Worm (Caenorhabditis elegans) whole organism, young adult: ENCODE measurements around the gene R13A5.11.

Source experiments
- B0019.2 ChIP-seq: fragments of 200-800 bp; sonication (Bioruptor generic); conservative IDR thresholded peaks from 2 replicates; pipeline ENCODE4 v1.3.6; 2022; ENCODE audit warnings: missing genetic modification reagents, missing genetic modification characterization, missing compliant biosample characterization
- B0336.3 ChIP-seq: fragments of 200-800 bp; sonication (Bioruptor generic); IDR thresholded peaks from 2 replicates; pipeline ENCODE4 v1.3.6; 2022; ENCODE audit warnings: missing genetic modification characterization, missing compliant biosample characterization
- F23B12.7 ChIP-seq: sonication (generic microtip); optimal IDR thresholded peaks from 2 replicates; lab custom pipeline; 2017; ENCODE audit warnings: missing genetic modification characterization, mild to moderate bottlenecking, missing compliant biosample characterization, antibody characterized with exemption, moderate library complexity; ENCODE audit not compliant: insufficient read depth
- F39B2.1 ChIP-seq: fragments of 200-800 bp; sonication (Bioruptor generic); IDR thresholded peaks from 2 replicates; pipeline ENCODE4 v1.3.6; 2022; ENCODE audit warnings: missing genetic modification reagents, missing genetic modification characterization, missing compliant biosample characterization
- F57A8.1 ChIP-seq: fragments of 200-800 bp; sonication (Bioruptor generic); optimal IDR thresholded peaks from 2 replicates; lab custom pipeline; 2018; ENCODE audit warnings: mild to moderate bottlenecking, missing genetic modification characterization, moderate library complexity, missing compliant biosample characterization
- K12H6.12 ChIP-seq: fragments of 200-800 bp; sonication (Bioruptor generic); optimal IDR thresholded peaks from 2 replicates; lab custom pipeline; 2018; ENCODE audit warnings: mild to moderate bottlenecking, missing genetic modification characterization, missing compliant biosample characterization
- Y53F4B.3 ChIP-seq: fragments of 200-800 bp; sonication (Bioruptor generic); IDR thresholded peaks from 2 replicates; pipeline ENCODE4 v1.3.6; 2022; ENCODE audit warnings: missing genetic modification reagents, missing genetic modification characterization, missing compliant biosample characterization
- Y67H2A.10 ChIP-seq: fragments of 200-800 bp; sonication (Bioruptor generic); conservative IDR thresholded peaks from 2 replicates; pipeline ENCODE4 v1.3.6; 2022; ENCODE audit warnings: missing genetic modification reagents, missing genetic modification characterization, missing compliant biosample characterization
- Y79H2A.3 ChIP-seq: fragments of 200-800 bp; sonication (Bioruptor generic); conservative IDR thresholded peaks from 2 replicates; pipeline ENCODE4 v1.3.6; 2022; ENCODE audit warnings: missing genetic modification reagents, missing genetic modification characterization, missing compliant biosample characterization
- Y95B8A.8 ChIP-seq: fragments of 200-800 bp; sonication (Bioruptor generic); IDR thresholded peaks from 2 replicates; pipeline ENCODE4 v1.3.6; 2022; ENCODE audit warnings: missing genetic modification reagents, missing genetic modification characterization, missing compliant biosample characterization
- ZK185.1 ChIP-seq: sonication (generic microtip); optimal IDR thresholded peaks from 2 replicates; lab custom pipeline; 2016; ENCODE audit warnings: mild to moderate bottlenecking, missing genetic modification characterization, missing compliant biosample characterization; ENCODE audit not compliant: poor library complexity, severe bottlenecking
- bed-2 ChIP-seq: fragments of 200-800 bp; sonication (Bioruptor generic); IDR thresholded peaks from 2 replicates; pipeline ENCODE4 v1.3.6; 2022; ENCODE audit warnings: missing genetic modification reagents, missing genetic modification characterization, missing compliant biosample characterization
- cebp-2 ChIP-seq: fragments of 200-800 bp; sonication (Bioruptor generic); IDR thresholded peaks from 2 replicates; pipeline ENCODE4 v1.3.6; 2022; ENCODE audit warnings: missing genetic modification characterization, missing compliant biosample characterization
- ceh-100 ChIP-seq: fragments of 200-800 bp; sonication (Bioruptor generic); IDR thresholded peaks from 2 replicates; pipeline ENCODE4 v1.3.6; 2022; ENCODE audit warnings: missing genetic modification reagents, missing genetic modification characterization, missing compliant biosample characterization
- ceh-58 ChIP-seq: fragments of 200-800 bp; sonication (Bioruptor generic); IDR thresholded peaks from 2 replicates; pipeline ENCODE4 v1.3.6; 2022; ENCODE audit warnings: missing genetic modification characterization, missing compliant biosample characterization
- efl-1 ChIP-seq: fragments of 150-350 bp; optimal IDR thresholded peaks from 2 replicates; lab custom pipeline; 2014; ENCODE audit warnings: missing biosample characterization, missing genetic modification reagents, missing genetic modification characterization
- ekl-4 ChIP-seq: fragments of 200-800 bp; sonication (Bioruptor generic); IDR thresholded peaks from 2 replicates; pipeline ENCODE4 v1.3.6; 2022; ENCODE audit warnings: missing genetic modification reagents, missing genetic modification characterization, missing compliant biosample characterization
- hlh-26 ChIP-seq: fragments of 200-800 bp; sonication (Bioruptor generic); conservative IDR thresholded peaks from 2 replicates; pipeline ENCODE4 v1.3.6; 2022; ENCODE audit warnings: missing genetic modification reagents, missing genetic modification characterization, missing compliant biosample characterization
- hmg-1.2 ChIP-seq: fragments of 200-800 bp; sonication (Bioruptor generic); IDR thresholded peaks from 2 replicates; pipeline ENCODE4 v1.3.6; 2022; ENCODE audit warnings: missing genetic modification reagents, missing genetic modification characterization, missing compliant biosample characterization
- lag-1 ChIP-seq: fragments of 200-800 bp; sonication (Bioruptor generic); IDR thresholded peaks from 2 replicates; pipeline ENCODE4 v1.3.6; 2022; ENCODE audit warnings: missing genetic modification reagents, missing genetic modification characterization, missing compliant biosample characterization
- lin-40 ChIP-seq: sonication (generic microtip); optimal IDR thresholded peaks from 2 replicates; lab custom pipeline; 2016; ENCODE audit warnings: missing genetic modification characterization, mild to moderate bottlenecking, missing compliant biosample characterization, missing genotype, missing genetic modification reagents
- lsy-27 ChIP-seq: sonication (generic microtip); optimal IDR thresholded peaks from 2 replicates; lab custom pipeline; 2017; ENCODE audit warnings: missing genetic modification characterization, mild to moderate bottlenecking, missing compliant biosample characterization, antibody characterized with exemption, missing genotype, borderline replicate concordance; ENCODE audit not compliant: insufficient read depth
- mxl-1 ChIP-seq: sonication (generic microtip); optimal IDR thresholded peaks from 2 replicates; lab custom pipeline; 2016; ENCODE audit warnings: missing genetic modification characterization, missing compliant biosample characterization
- nhr-27 ChIP-seq: fragments of 200-800 bp; sonication (Bioruptor generic); optimal IDR thresholded peaks from 2 replicates; lab custom pipeline; 2018; ENCODE audit warnings: mild to moderate bottlenecking, missing genetic modification characterization, moderate library complexity, missing compliant biosample characterization
- nhr-90 ChIP-seq: sonication (generic microtip); optimal IDR thresholded peaks from 2 replicates; lab custom pipeline; 2016; ENCODE audit warnings: missing genotype, mild to moderate bottlenecking, missing genetic modification characterization, missing compliant biosample characterization
- rec-8 ChIP-seq, 2 experiments: sonication (generic microtip); optimal IDR thresholded peaks; 2 replicates each; lab custom pipeline; 2016; ENCODE audit warnings: mild to moderate bottlenecking in 2 of 2, missing genetic modification characterization in 2 of 2, missing genetic modification reagents in 2 of 2, missing genotype in 2 of 2, missing biosample characterization in 1 of 2, missing compliant biosample characterization in 1 of 2, moderate library complexity in 1 of 2
- sdz-38 ChIP-seq: sonication (generic microtip); optimal IDR thresholded peaks from 2 replicates; lab custom pipeline; 2016; ENCODE audit warnings: missing genotype, missing genetic modification characterization, missing compliant biosample characterization
- sptf-2 ChIP-seq: fragments of 200-800 bp; sonication (Bioruptor generic); optimal IDR thresholded peaks from 2 replicates; lab custom pipeline; 2018; ENCODE audit warnings: mild to moderate bottlenecking, missing genetic modification characterization, missing compliant biosample characterization
- tbx-9 ChIP-seq: sonication (generic microtip); optimal IDR thresholded peaks from 2 replicates; lab custom pipeline; 2016; ENCODE audit warnings: borderline replicate concordance, missing genetic modification characterization, inconsistent platforms, missing compliant biosample characterization
- unc-130 ChIP-seq: sonication (generic microtip); optimal IDR thresholded peaks from 2 replicates; lab custom pipeline; 2016; ENCODE audit warnings: missing genetic modification reagents, missing genetic modification characterization, missing compliant biosample characterization
- xnd-1 ChIP-seq: sonication (generic microtip); optimal IDR thresholded peaks from 2 replicates; lab custom pipeline; 2016; ENCODE audit warnings: missing genotype, missing genetic modification reagents, missing genetic modification characterization, missing compliant biosample characterization
- ztf-18 ChIP-seq: sonication (generic microtip); optimal IDR thresholded peaks from 2 replicates; lab custom pipeline; 2016; ENCODE audit warnings: missing genotype, mild to moderate bottlenecking, missing genetic modification characterization, missing compliant biosample characterization
- ztf-25 ChIP-seq: fragments of 200-800 bp; sonication (Bioruptor generic); IDR thresholded peaks from 2 replicates; pipeline ENCODE4 v1.3.6; 2022; ENCODE audit warnings: missing genetic modification reagents, missing genetic modification characterization, missing compliant biosample characterization
- ztf-26 ChIP-seq: sonication (generic microtip); optimal IDR thresholded peaks from 2 replicates; lab custom pipeline; 2017; ENCODE audit warnings: missing genetic modification characterization, missing compliant biosample characterization

The R13A5.11 gene

DNA sequence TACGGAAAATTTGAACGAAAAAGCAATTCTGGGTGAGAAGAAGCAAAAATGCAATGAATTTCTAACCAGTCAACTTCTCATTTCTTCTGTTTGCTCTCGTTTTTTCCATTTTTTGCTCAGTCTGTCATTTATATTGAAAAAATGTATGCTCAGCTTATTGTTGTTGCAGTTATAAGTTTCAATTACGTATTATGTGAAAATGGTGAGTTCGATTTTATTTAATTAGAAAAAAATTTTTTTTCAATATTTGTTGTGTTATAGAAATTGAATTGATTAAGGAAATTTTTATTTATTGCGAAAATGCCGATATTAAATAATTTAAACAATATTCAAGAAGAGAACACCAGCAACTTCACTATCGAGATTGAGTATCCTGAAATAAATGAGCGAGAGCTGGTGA is 31.3 kb downstream of the R13A5.11 start, which contains the start of gene lgc-12:
Gene lgc-12 (plus strand): TSS at position 301 of the 400 bp plus-strand sequence.
- TF ChIP-seq cebp-2 (no peak), xnd-1 (tag; lab: Kevin White, UChicago) (no peak), F23B12.7 (tag; lab: Kevin White, UChicago) (no peak), K12H6.12 (tag; lab: Kevin White, UChicago) (no peak), ekl-4 (GFP tag; lab: Robert Waterston, UW) (no peak), Y79H2A.3 (GFP tag; lab: Robert Waterston, UW) (no peak), ztf-26 (tag; lab: Kevin White, UChicago) (no peak), ceh-100 (GFP tag; lab: Robert Waterston, UW) (no peak), efl-1 (GFP tag; lab: Kevin White, UChicago) (no peak), hmg-1.2 (GFP tag; lab: Robert Waterston, UW) (no peak), hlh-26 (GFP tag; lab: Robert Waterston, UW) (no peak), Y95B8A.8 (GFP tag; lab: Robert Waterston, UW) (no peak)

DNA sequence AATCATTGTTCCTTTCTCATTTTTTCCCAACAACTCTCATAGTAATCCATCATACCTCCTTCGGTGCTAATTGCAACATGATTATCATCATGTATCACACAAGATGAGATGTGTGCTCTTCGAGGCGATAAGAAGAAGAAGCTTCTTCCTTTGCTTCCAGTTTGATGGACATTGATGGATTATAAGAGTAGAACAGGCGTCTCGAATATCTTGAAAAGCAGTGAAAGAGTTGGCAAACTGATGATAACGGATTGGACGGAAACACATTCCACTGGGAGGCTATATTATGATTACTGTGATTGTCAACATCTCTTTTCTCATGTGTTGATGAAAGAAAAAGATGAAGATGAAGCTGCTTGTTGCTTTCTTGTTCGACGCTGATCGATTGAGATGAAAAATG is 33.3 kb downstream of the R13A5.11 start:
- no peak for TF ChIP-seq B0336.3 (GFP tag; lab: Robert Waterston, UW)
- no peak for TF ChIP-seq B0019.2
- TF ChIP-seq sdz-38 (tag; lab: Kevin White, UChicago) = no peak
- no peak for TF ChIP-seq ZK185.1
- TF ChIP-seq lin-40 = no peak
- TF ChIP-seq nhr-90 (tag; lab: Kevin White, UChicago) = no peak
- TF ChIP-seq unc-130 (GFP tag; lab: Kevin White, UChicago) = no peak
- TF ChIP-seq nhr-27 (tag; lab: Kevin White, UChicago) = no peak
- no peak for TF ChIP-seq K12H6.12 (tag; lab: Kevin White, UChicago)
- no peak for TF ChIP-seq F39B2.1 (GFP tag; lab: Robert Waterston, UW)
- TF ChIP-seq F57A8.1 (GFP tag; lab: Kevin White, UChicago) = no peak
- no peak for TF ChIP-seq tbx-9
- TF ChIP-seq bed-2 = no peak
- no peak for TF ChIP-seq rec-8 (tag; optimal IDR thresholded peaks at IDR 0.05; lab: Kevin White, UChicago)

DNA sequence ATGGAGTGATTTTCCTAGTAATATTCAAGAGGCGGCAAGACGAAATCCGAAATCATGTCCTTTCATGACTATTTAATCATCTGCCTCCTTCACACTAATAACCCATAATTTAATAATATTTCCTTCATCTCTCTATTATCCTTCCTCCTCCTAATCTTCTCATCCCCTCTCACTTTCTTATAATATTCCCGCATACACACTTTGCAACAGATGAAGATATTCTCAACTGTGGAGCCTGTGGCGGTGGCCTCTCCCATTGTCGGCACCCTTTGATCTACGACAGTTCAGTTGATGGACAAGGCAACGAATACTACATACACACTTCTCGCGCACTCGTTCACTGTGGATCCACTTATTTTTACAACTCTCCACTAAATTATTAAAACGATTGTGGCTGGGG is 34.5 kb downstream of the R13A5.11 start:
- no peak for TF ChIP-seq lsy-27
- TF ChIP-seq Y53F4B.3 (GFP tag; lab: Robert Waterston, UW) = no peak
- no peak for TF ChIP-seq ztf-18 (tag; lab: Kevin White, UChicago)
- no peak for TF ChIP-seq mxl-1
- no peak for TF ChIP-seq lag-1 (GFP tag; lab: Robert Waterston, UW)
- TF ChIP-seq sptf-2 (GFP tag; lab: Kevin White, UChicago) = no peak
- no peak for TF ChIP-seq cebp-2
- no peak for TF ChIP-seq ceh-58 (GFP tag; lab: Robert Waterston, UW)
- TF ChIP-seq ztf-25 (GFP tag; lab: Robert Waterston, UW) = no peak

DNA sequence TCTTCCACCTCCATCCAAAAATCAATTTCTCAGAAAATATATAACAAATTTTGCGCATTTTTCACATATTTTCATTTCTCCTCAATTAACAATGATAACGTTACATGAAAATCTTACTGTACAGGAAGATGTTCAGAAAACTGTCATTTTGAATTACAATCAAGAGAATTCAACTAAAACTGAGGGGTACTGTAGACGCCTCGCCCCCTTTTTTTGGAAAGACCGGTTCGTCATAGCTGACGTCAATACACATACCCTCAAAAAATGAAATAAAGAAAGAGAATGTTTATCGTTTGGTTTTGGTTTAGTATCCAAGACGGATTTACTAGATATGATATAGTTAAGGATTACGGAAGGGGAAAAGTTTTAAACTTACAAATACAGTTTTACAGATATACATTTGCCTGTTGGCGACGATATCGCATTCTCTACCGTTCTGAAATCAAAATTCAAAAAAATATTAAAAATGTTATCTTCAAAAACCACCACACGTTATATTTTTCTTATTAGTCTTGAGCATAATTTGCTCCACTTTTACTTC is 35.1 kb downstream of the R13A5.11 start:
- TF ChIP-seq F57A8.1 (GFP tag; lab: Kevin White, UChicago) = no peak
- no peak for TF ChIP-seq Y67H2A.10 (GFP tag; lab: Robert Waterston, UW)
